Fruit fly (Drosophila melanogaster) whole organism, prepupa: ENCODE results near the gene CG34136.

ENCODE experiments used
- CG10631 ChIP-seq: fragments of 200-800 bp; sonication (Bioruptor generic); optimal IDR thresholded peaks from 2 replicates; lab custom pipeline; 2016; ENCODE audit warnings: missing biosample characterization, missing genetic modification characterization
- CG10669 ChIP-seq: fragments of 200-800 bp; sonication (Bioruptor generic); optimal IDR thresholded peaks from 3 replicates; lab custom pipeline; 2018; ENCODE audit warnings: missing biosample characterization, mild to moderate bottlenecking, missing genetic modification characterization, moderate library complexity
- CG16779 ChIP-seq: fragments of 200-800 bp; sonication (Bioruptor generic); optimal IDR thresholded peaks from 3 replicates; lab custom pipeline; 2017; ENCODE audit warnings: missing biosample characterization, mild to moderate bottlenecking, missing genetic modification characterization
- CG32006 ChIP-seq: fragments of 200-800 bp; sonication (Bioruptor generic); optimal IDR thresholded peaks from 3 replicates; lab custom pipeline; 2017; ENCODE audit warnings: missing biosample characterization, mild to moderate bottlenecking, missing genetic modification characterization
- Hr38 ChIP-seq: sonication (Bioruptor generic); optimal IDR thresholded peaks from 2 replicates; lab custom pipeline; 2016; ENCODE audit warnings: missing biosample characterization, missing genetic modification characterization
- Hr4 ChIP-seq: fragments of 200-800 bp; sonication (Bioruptor generic); optimal IDR thresholded peaks from 3 replicates; lab custom pipeline; 2016; ENCODE audit warnings: missing biosample characterization, missing genetic modification characterization
- Lpt ChIP-seq: fragments of 200-800 bp; sonication (Bioruptor generic); optimal IDR thresholded peaks from 3 replicates; lab custom pipeline; 2016; ENCODE audit warnings: missing biosample characterization, missing genetic modification characterization
- OdsH ChIP-seq: fragments of 200-800 bp; sonication (Bioruptor generic); optimal IDR thresholded peaks from 3 replicates; lab custom pipeline; 2016; ENCODE audit warnings: missing biosample characterization, missing genetic modification characterization
- salr ChIP-seq, 2 experiments: fragments of 200-800 bp; sonication (Bioruptor generic); optimal IDR thresholded peaks; 3 replicates each; lab custom pipeline; 2016 to 2018; ENCODE audit warnings: missing biosample characterization in 2 of 2, missing genetic modification characterization in 2 of 2, mild to moderate bottlenecking in 1 of 2
- spab ChIP-seq: fragments of 200-800 bp; sonication (Bioruptor generic); optimal IDR thresholded peaks from 2 replicates; lab custom pipeline; 2017; ENCODE audit warnings: missing biosample characterization, mild to moderate bottlenecking, missing genetic modification characterization, missing genetic modification reagents

- TF ChIP-seq salr (GFP tag; optimal IDR thresholded peaks at IDR 0.05; lab: Kevin White, UChicago), result no peak
- no peak for TF ChIP-seq Lpt (GFP tag; lab: Kevin White, UChicago)
- no peak for TF ChIP-seq CG32006 (GFP tag; lab: Kevin White, UChicago)
- no peak for TF ChIP-seq CG10669
- no peak for TF ChIP-seq OdsH (GFP tag; lab: Kevin White, UChicago)
- no peak for TF ChIP-seq Hr38
- TF ChIP-seq CG16779, result no peak
- no peak for TF ChIP-seq CG10631 (GFP tag; lab: Kevin White, UChicago)
- no peak for TF ChIP-seq Hr4 (GFP tag; lab: Kevin White, UChicago)
- TF ChIP-seq spab, result no peak
These were observed 13.0 kb downstream of the CG34136 start for dm6 chr2L:21109680-21110079.
